Worm (Caenorhabditis elegans): ENCODE data around the gene W06B4.1.
A peak's percentile ranks its signal among the peaks of the same experiment; 100 is the strongest.

The W06B4.1 gene

ce11 chrII:4506552-4507291 is 35.3 kb downstream of the W06B4.1 start:
- TF ChIP-seq aly-1 (tag; optimal IDR thresholded peaks at IDR 0.05): no peak
- TF ChIP-seq hmg-4 (GFP tag; optimal IDR thresholded peaks at IDR 0.05): peak; percentile 9
- TF ChIP-seq F13C5.2 (tag; optimal IDR thresholded peaks at IDR 0.05): peak; percentile 32

DNA sequence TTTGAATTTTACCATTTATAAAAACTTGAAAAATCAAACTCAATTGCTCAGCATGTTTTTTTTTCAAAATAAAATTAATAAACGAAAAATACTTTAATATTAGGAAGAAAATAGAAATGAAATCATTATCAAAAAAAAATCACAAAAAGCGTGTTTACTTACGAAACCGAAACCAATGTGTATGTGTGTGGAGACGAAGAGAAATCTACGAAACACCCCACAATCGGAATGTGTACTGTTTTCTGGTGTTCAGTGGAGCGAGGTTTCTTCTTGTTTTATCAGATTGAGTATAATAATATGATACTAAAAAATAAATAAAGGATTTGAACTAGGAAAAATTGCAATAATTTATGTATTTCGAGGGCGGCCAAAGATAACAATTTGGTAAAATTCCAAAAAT is 36.3 kb downstream of the W06B4.1 start:
- TF ChIP-seq tra-4 (tag; optimal IDR thresholded peaks at IDR 0.05): no peak
- no peak for TF ChIP-seq scrt-1 (GFP tag; IDR thresholded peaks at IDR 0.05)
- TF ChIP-seq sea-1 (GFP tag; conservative IDR thresholded peaks at IDR 0.05): no peak
- TF ChIP-seq tbx-11 (GFP tag; IDR thresholded peaks at IDR 0.05): no peak
- no peak for TF ChIP-seq ceh-36 (tag; optimal IDR thresholded peaks at IDR 0.05)
- TF ChIP-seq hnd-1 (tag; optimal IDR thresholded peaks at IDR 0.05): no peak
- TF ChIP-seq pes-1 (GFP tag; IDR thresholded peaks at IDR 0.05): no peak
- TF ChIP-seq ceh-13 (GFP tag; optimal IDR thresholded peaks at IDR 0.05): no peak
- no peak for TF ChIP-seq hmbx-1 (tag; optimal IDR thresholded peaks at IDR 0.05)
- no peak for TF ChIP-seq ets-7 (tag; optimal IDR thresholded peaks at IDR 0.05)
- TF ChIP-seq F13C5.2 (tag; optimal IDR thresholded peaks at IDR 0.05): no peak
- TF ChIP-seq aly-1 (tag; optimal IDR thresholded peaks at IDR 0.05): no peak
- no peak for TF ChIP-seq B0310.2 (tag; optimal IDR thresholded peaks at IDR 0.05)
- no peak for TF ChIP-seq flt-1 (GFP tag; IDR thresholded peaks at IDR 0.05)

DNA sequence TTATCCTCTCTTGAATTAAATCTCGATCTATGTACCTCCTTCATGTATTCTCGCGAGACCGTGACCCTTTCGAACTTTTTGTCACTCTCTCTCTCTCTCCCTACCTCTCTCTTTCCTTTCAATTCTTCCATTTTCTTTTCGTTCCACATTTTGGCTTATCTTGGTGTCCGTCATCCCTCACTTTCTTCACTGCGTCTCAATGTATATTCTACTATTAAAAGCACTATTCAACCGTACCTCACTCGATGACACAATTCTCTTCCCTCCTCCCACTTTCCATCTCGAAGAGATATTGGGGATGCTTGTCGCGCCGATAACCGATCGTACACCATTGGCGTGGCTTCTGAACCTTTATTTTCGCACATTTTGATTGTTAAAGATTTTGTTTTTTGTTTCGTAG is 39.3 kb downstream of the W06B4.1 start:
- TF ChIP-seq hnd-1 (tag; optimal IDR thresholded peaks at IDR 0.05) (no peak), ceh-13 (GFP tag; optimal IDR thresholded peaks at IDR 0.05) (no peak), ceh-36 (tag; optimal IDR thresholded peaks at IDR 0.05) (no peak)

DNA sequence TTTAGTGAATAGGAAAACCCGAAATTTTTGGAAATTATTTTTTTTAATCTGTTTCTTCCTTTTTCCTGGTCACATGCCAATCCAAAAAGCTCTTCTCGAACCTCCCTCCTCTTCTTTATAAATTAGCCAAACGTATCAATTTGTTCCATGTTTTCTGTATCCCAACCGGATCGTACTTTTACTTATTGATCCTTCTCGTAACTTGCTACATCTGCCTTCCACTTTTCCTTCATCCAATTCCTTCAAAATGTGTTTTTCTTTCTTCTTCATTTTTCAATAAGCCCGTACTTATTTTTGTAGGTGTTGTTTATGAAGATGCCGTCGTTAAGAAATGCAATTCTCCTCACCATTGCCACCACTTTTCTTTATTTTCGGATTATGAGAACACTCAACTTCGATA is 40.5 kb downstream of the W06B4.1 start, which contains the start of gene cyp-23A1:
Gene cyp-23A1, plus strand, starts transcription at position 301 of the 400 bp plus-strand sequence.
- TF ChIP-seq ets-7 (tag; optimal IDR thresholded peaks at IDR 0.05) (no peak), aly-1 (tag; optimal IDR thresholded peaks at IDR 0.05) (no peak), ceh-13 (GFP tag; optimal IDR thresholded peaks at IDR 0.05) (no peak), tra-4 (tag; optimal IDR thresholded peaks at IDR 0.05) (no peak), tbx-11 (GFP tag; IDR thresholded peaks at IDR 0.05) (no peak), ama-1 (optimal IDR thresholded peaks at IDR 0.05) (no peak), scrt-1 (GFP tag; IDR thresholded peaks at IDR 0.05) (no peak), hmbx-1 (tag; optimal IDR thresholded peaks at IDR 0.05) (no peak), flt-1 (GFP tag; IDR thresholded peaks at IDR 0.05) (no peak)

DNA sequence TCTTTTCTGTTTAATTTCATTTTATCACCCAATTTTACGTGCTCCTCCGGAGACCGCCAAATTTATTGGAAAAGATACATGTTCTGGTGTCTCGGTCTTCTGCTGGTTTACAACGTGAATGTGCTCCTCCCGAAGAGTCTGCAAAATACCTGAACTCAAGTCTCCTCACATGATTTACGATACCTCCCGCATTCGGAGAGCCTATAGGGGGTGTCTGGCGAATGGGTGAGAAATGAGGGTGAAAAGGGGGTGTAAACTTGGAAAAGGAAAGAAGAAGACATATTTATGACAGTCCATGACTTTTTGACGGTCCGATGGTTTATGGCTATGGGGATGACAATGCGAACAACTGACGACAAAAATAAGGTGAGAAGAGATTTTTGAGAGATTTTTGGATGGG is 44.9 kb downstream of the W06B4.1 start:
- TF ChIP-seq tbx-11 (GFP tag; IDR thresholded peaks at IDR 0.05) (0 out of 2 replicates have a peak, but pooled peaks have one; percentile 38), sea-1 (GFP tag; conservative IDR thresholded peaks at IDR 0.05) (no peak)

- TF ChIP-seq hmg-4 (GFP tag; optimal IDR thresholded peaks at IDR 0.05) (peak; percentile 40), flt-1 (GFP tag; IDR thresholded peaks at IDR 0.05) (no peak)
These were observed 45.9 kb downstream of the W06B4.1 start for ce11 chrII:4517254-4517653.

DNA sequence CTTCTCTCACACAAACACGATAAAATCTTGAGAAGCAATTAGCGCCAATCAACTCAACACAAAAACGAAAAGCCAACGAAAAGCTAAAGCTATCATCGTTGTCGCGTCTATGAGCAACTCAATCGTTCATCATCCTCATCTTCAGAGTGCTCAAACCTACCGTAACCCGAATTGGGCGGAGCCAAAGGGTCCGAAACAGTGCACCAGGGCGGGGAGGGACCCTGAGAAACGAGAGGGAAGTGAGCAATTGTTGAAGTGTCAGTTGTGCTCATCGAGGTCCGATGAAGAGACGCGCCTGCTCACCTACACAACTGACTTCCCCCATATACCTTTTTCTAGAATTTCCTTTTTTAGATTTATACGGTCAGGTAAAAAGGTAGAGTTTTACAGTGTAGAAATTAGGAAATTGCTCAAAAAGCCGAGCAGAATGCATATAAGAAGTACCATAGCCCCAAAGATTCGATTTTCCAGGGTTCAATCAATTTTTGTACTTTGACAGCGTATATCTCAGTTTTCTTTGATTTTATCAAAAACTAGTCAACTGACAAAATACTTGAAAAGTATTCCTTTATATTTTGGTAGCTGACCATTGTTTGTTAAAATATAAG is 47.0 kb downstream of the W06B4.1 start, which contains the start of gene hlh-1:
Gene hlh-1, plus strand, starts transcription at position 275 of the 608 bp plus-strand sequence.
- peak; percentile 33; the same call in 1 of the 2 replicates for TF ChIP-seq flt-1 (GFP tag; IDR thresholded peaks at IDR 0.05)
- TF ChIP-seq hmg-4 (GFP tag; optimal IDR thresholded peaks at IDR 0.05): no peak

- TF ChIP-seq flt-1 (GFP tag; IDR thresholded peaks at IDR 0.05) (no peak), ets-7 (tag; optimal IDR thresholded peaks at IDR 0.05) (no peak), tra-4 (tag; optimal IDR thresholded peaks at IDR 0.05) (no peak), aly-1 (tag; optimal IDR thresholded peaks at IDR 0.05) (no peak), hmg-4 (GFP tag; optimal IDR thresholded peaks at IDR 0.05) (no peak), hmbx-1 (tag; optimal IDR thresholded peaks at IDR 0.05) (no peak), ama-1 (optimal IDR thresholded peaks at IDR 0.05) (no peak), sea-1 (GFP tag; conservative IDR thresholded peaks at IDR 0.05) (no peak), B0310.2 (tag; optimal IDR thresholded peaks at IDR 0.05) (no peak)
These were observed 48.7 kb downstream of the W06B4.1 start for ce11 chrII:4519976-4520594.

Measured in whole organism, early embryonic.